Fruit fly (Drosophila melanogaster) whole organism, wandering third instar larva: ENCODE results near the gene CG8097.
A peak's percentile ranks its signal among the peaks of the same experiment; 100 is the strongest.

Experiments
- Abd-B ChIP-seq: fragments of >200 bp; optimal IDR thresholded peaks from 2 replicates; lab custom pipeline; 2017; ENCODE audit warnings: missing biosample characterization, missing genetic modification characterization
- CG9705 ChIP-seq: fragments of 200-800 bp; sonication (Bioruptor generic); optimal IDR thresholded peaks from 2 replicates; lab custom pipeline; 2018; ENCODE audit warnings: missing biosample characterization, mild to moderate bottlenecking, missing genetic modification characterization
- CrebA ChIP-seq: fragments of 200-800 bp; sonication (Bioruptor generic); optimal IDR thresholded peaks from 2 replicates; lab custom pipeline; 2016; ENCODE audit warnings: missing biosample characterization, mild to moderate bottlenecking, missing genetic modification characterization, borderline replicate concordance
- Dfd ChIP-seq: fragments of >200 bp; optimal IDR thresholded peaks from 2 replicates; lab custom pipeline; 2017; ENCODE audit warnings: missing biosample characterization, missing genetic modification characterization
- Dif ChIP-seq: fragments of 200-275, 200-300 bp; sonication (Bioruptor generic); optimal IDR thresholded peaks from 2 replicates; lab custom pipeline; 2018; ENCODE audit warnings: missing biosample characterization, missing genetic modification characterization; ENCODE audit not compliant: partially characterized antibody
- HLH106 ChIP-seq: fragments of 200-800 bp; optimal IDR thresholded peaks from 3 replicates; lab custom pipeline; 2019; ENCODE audit warnings: missing biosample characterization, mild to moderate bottlenecking, missing genetic modification characterization, moderate library complexity
- Hnf4 ChIP-seq: fragments of 200-800 bp; sonication (Bioruptor generic); optimal IDR thresholded peaks from 2 replicates; lab custom pipeline; 2016; ENCODE audit warnings: missing biosample characterization, mild to moderate bottlenecking, missing genetic modification characterization
- Hr78 ChIP-seq: fragments of >200 bp; optimal IDR thresholded peaks from 2 replicates; lab custom pipeline; 2017; ENCODE audit warnings: missing biosample characterization, missing genetic modification characterization
- Hr83 ChIP-seq: fragments of 200-300 bp; sonication (Bioruptor generic); optimal IDR thresholded peaks from 2 replicates; lab custom pipeline; 2016; ENCODE audit warnings: missing biosample characterization, mild to moderate bottlenecking, missing genetic modification characterization, moderate library complexity; ENCODE audit not compliant: poor library complexity, severe bottlenecking
- Jra ChIP-seq: sonication (Bioruptor generic); optimal IDR thresholded peaks from 2 replicates; lab custom pipeline; 2016; ENCODE audit warnings: missing biosample characterization, missing genetic modification characterization
- Mio ChIP-seq: sonication (Bioruptor generic); optimal IDR thresholded peaks from 2 replicates; lab custom pipeline; 2016; ENCODE audit warnings: missing biosample characterization, missing genetic modification characterization
- Myc ChIP-seq: fragments of >200 bp; optimal IDR thresholded peaks from 2 replicates; lab custom pipeline; 2017
- N ChIP-seq: fragments of >200 bp; optimal IDR thresholded peaks from 2 replicates; lab custom pipeline; 2018; ENCODE audit warnings: missing biosample characterization, missing external identifiers, missing genetic modification characterization
- OdsH ChIP-seq: fragments of 200-800 bp; sonication (Bioruptor generic); optimal IDR thresholded peaks from 2 replicates; lab custom pipeline; 2016; ENCODE audit warnings: missing biosample characterization, mild to moderate bottlenecking, missing genetic modification characterization
- Rel ChIP-seq, 2 experiments: fragments of 200-800 bp; sonication (Bioruptor generic) in 1 of 2; optimal IDR thresholded peaks; 2 replicates in 1 of 2; 3 replicates in 1 of 2; lab custom pipeline; 2016 to 2019; ENCODE audit warnings: mild to moderate bottlenecking in 2 of 2, missing biosample characterization in 2 of 2, missing genetic modification characterization in 2 of 2, moderate library complexity in 1 of 2
- Sp1 ChIP-seq: fragments of 200-800 bp; sonication (Bioruptor generic); optimal IDR thresholded peaks from 3 replicates; lab custom pipeline; 2019; ENCODE audit warnings: missing biosample characterization, mild to moderate bottlenecking, missing genetic modification characterization, moderate library complexity
- Vsx2 ChIP-seq: fragments of 200-300, 225-300 bp; sonication (Bioruptor generic); optimal IDR thresholded peaks from 2 replicates; lab custom pipeline; 2018; ENCODE audit warnings: missing biosample characterization, missing genetic modification characterization; ENCODE audit not compliant: partially characterized antibody
- dl ChIP-seq, 2 experiments: fragments of 175-275, 200-275 bp in 1 of 2; fragments of 200-275 bp in 1 of 2; sonication (Bioruptor generic); optimal IDR thresholded peaks; lab custom pipeline; 2018; ENCODE audit warnings: mild to moderate bottlenecking in 2 of 2, missing biosample characterization in 2 of 2, missing genetic modification characterization in 2 of 2, moderate library complexity in 2 of 2; ENCODE audit not compliant: partially characterized antibody in 2 of 2, insufficient read depth in 1 of 2
- dmrt93B ChIP-seq: fragments of 200-800 bp; sonication (Bioruptor generic); optimal IDR thresholded peaks from 2 replicates; lab custom pipeline; 2018; ENCODE audit warnings: missing biosample characterization, mild to moderate bottlenecking, missing genetic modification characterization
- foxo ChIP-seq, 2 experiments: fragments of 200-800 bp; sonication (Bioruptor generic); optimal IDR thresholded peaks; 2 replicates in 1 of 2; 3 replicates in 1 of 2; lab custom pipeline; 2016 to 2017; ENCODE audit warnings: missing biosample characterization in 2 of 2, missing genetic modification characterization in 2 of 2
- h ChIP-seq: fragments of 200-800 bp; sonication (Bioruptor generic); optimal IDR thresholded peaks from 3 replicates; lab custom pipeline; 2016; ENCODE audit warnings: missing biosample characterization, mild to moderate bottlenecking, missing genetic modification characterization
- jim ChIP-seq: fragments of 175-275, 200-325 bp; sonication (Bioruptor generic); optimal IDR thresholded peaks from 2 replicates; lab custom pipeline; 2016; ENCODE audit warnings: missing biosample characterization, mild to moderate bottlenecking, missing genetic modification characterization
- lola ChIP-seq: fragments of >200 bp; optimal IDR thresholded peaks from 2 replicates; lab custom pipeline; 2017; ENCODE audit warnings: missing biosample characterization, missing genetic modification characterization
- sage ChIP-seq: fragments of 200-800 bp; sonication (Bioruptor generic); optimal IDR thresholded peaks from 2 replicates; lab custom pipeline; 2016; ENCODE audit warnings: missing biosample characterization, mild to moderate bottlenecking, missing genetic modification characterization
- sv ChIP-seq: fragments of 200-800 bp; sonication (Bioruptor generic); optimal IDR thresholded peaks from 3 replicates; lab custom pipeline; 2016; ENCODE audit warnings: missing biosample characterization, missing genetic modification characterization
- tai ChIP-seq: sonication (Bioruptor generic); optimal IDR thresholded peaks from 2 replicates; lab custom pipeline; 2016; ENCODE audit warnings: missing biosample characterization, missing genetic modification characterization

Gene CG8097

dm6 chrX:15579579-15579978, 3.4 kb upstream of the CG8097 start (continued):
- TF ChIP-seq CG9705 (GFP tag; lab: Kevin White, UChicago), result peak; percentile 95
- no peak for TF ChIP-seq lola (GFP tag; lab: Kevin White, UChicago)
- TF ChIP-seq OdsH (GFP tag; lab: Kevin White, UChicago), result peak; percentile 96
- no peak for TF ChIP-seq Vsx2 (GFP tag; lab: Kevin White, UChicago)
- no peak for TF ChIP-seq Abd-B (GFP tag; lab: Kevin White, UChicago)
- peak; percentile 97 for TF ChIP-seq sage (GFP tag; lab: Kevin White, UChicago)
- TF ChIP-seq Hnf4 (GFP tag; lab: Kevin White, UChicago), result peak; percentile 98
- peak; percentile 89 for TF ChIP-seq Rel (GFP tag; optimal IDR thresholded peaks at IDR 0.05; lab: Kevin White, UChicago)
- peak; percentile 88 for TF ChIP-seq Rel (tag; optimal IDR thresholded peaks at IDR 0.05; lab: Kevin White, UChicago)
- no peak for TF ChIP-seq Dif (GFP tag; lab: Kevin White, UChicago)
- no peak for TF ChIP-seq tai (GFP tag; lab: Kevin White, UChicago)
- no peak for TF ChIP-seq Hr78 (GFP tag; lab: Kevin White, UChicago)
- TF ChIP-seq h, result peak; percentile 98
- TF ChIP-seq dl (GFP tag; optimal IDR thresholded peaks at IDR 0.05; lab: Kevin White, UChicago; ENCODE audit: insufficient read depth in 1 of 2, partially characterized antibody in 2 of 2), result no peak
- peak; percentile 95 to 99 for TF ChIP-seq foxo (GFP tag; optimal IDR thresholded peaks at IDR 0.05; lab: Kevin White, UChicago)

DNA sequence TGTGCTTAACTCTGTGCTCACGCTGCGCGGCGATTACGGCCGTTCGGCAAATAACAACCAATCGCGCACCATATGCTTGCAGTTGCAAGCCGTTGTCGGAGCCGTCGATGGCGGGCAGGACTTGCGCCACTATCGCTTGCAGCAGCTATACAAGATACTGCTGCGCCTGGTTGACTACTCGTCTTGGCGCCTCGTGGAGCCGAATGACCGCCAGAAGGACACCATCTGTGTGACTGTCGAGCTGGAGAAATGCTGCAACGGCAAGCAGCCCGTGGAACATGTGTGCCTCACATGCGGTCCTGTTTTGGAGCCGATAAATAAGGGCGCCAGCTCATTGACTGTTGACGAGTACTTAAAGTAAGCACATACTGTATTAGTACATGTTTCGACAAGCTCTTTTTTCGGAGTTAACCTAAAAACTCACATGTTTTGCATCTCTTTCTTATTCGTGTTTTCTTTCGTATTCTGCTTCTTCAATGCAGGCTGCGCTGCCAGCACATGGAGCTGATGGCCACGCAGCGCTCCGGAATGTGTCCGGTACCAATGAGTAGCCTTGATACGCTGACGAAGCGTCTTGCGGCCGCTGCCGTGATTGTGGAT, 983 bp downstream of the CG8097 start:
- TF ChIP-seq CG9705 (GFP tag; lab: Kevin White, UChicago) (no peak), tai (GFP tag; lab: Kevin White, UChicago) (no peak), dmrt93B (GFP tag; lab: Kevin White, UChicago) (no peak), Jra (GFP tag; lab: Kevin White, UChicago) (no peak), Myc (lab: Kevin White, UChicago) (peak; percentile 1), Hr83 (GFP tag; lab: Kevin White, UChicago) (no peak)

- TF ChIP-seq Dfd (GFP tag; lab: Kevin White, UChicago) (no peak), CrebA (GFP tag; lab: Kevin White, UChicago) (no peak), HLH106 (tag; lab: Kevin White, UChicago) (no peak), lola (GFP tag; lab: Kevin White, UChicago) (no peak), Mio (no peak), N (GFP tag; lab: Kevin White, UChicago) (no peak), Hr83 (GFP tag; lab: Kevin White, UChicago) (no peak)
Measured at dm6 chrX:15587433-15587832, 4.5 kb downstream of the CG8097 start, which contains the start of gene Alp11. TSS of gene Alp11 (plus strand) at chrX:15587733.

dm6 chrX:15591721-15592491, 8.9 kb downstream of the CG8097 start:
- no peak for TF ChIP-seq Hr83 (GFP tag; lab: Kevin White, UChicago)
- TF ChIP-seq sv (GFP tag; lab: Kevin White, UChicago), result peak; percentile 34
- TF ChIP-seq Sp1 (GFP tag; lab: Kevin White, UChicago), result no peak
- peak; percentile 4 for TF ChIP-seq OdsH (GFP tag; lab: Kevin White, UChicago)
- TF ChIP-seq lola (GFP tag; lab: Kevin White, UChicago), result no peak
- TF ChIP-seq jim (GFP tag; lab: Kevin White, UChicago), result no peak
- TF ChIP-seq Hr78 (GFP tag; lab: Kevin White, UChicago), result no peak

dm6 chrX:15592822-15593476, 10.0 kb downstream of the CG8097 start:
- TF ChIP-seq Hr83 (GFP tag; lab: Kevin White, UChicago) (peak; percentile 9), Sp1 (GFP tag; lab: Kevin White, UChicago) (no peak)
